Worm (Caenorhabditis elegans): ENCODE measurements around the gene E01G6.1.

Gene E01G6.1

ce11 chrX:12222723-12223122, 38.0 kb upstream of the E01G6.1 start:
- TF ChIP-seq lsy-2 (tag; optimal IDR thresholded peaks at IDR 0.05) = no peak
- TF ChIP-seq tbx-8 (GFP tag; optimal IDR thresholded peaks at IDR 0.05) = no peak
- no peak for TF ChIP-seq lin-13 (tag; optimal IDR thresholded peaks at IDR 0.05)
- TF ChIP-seq elt-1 (tag; optimal IDR thresholded peaks at IDR 0.05; ENCODE audit: borderline replicate concordance, insufficient read depth) = no peak
- no peak for TF ChIP-seq mls-2 (tag; optimal IDR thresholded peaks at IDR 0.05)
- TF ChIP-seq elt-3 (tag; optimal IDR thresholded peaks at IDR 0.05) = no peak
- TF ChIP-seq drap-1 (GFP tag; optimal IDR thresholded peaks at IDR 0.05) = no peak
- TF ChIP-seq unc-62 (GFP tag; optimal IDR thresholded peaks at IDR 0.05) = no peak
- TF ChIP-seq hlh-1 (tag; optimal IDR thresholded peaks at IDR 0.05) = no peak
- TF ChIP-seq sptf-1 (tag; optimal IDR thresholded peaks at IDR 0.05) = no peak
- no peak for TF ChIP-seq ceh-83 (GFP tag; optimal IDR thresholded peaks at IDR 0.05)
- TF ChIP-seq nhr-28 (tag; optimal IDR thresholded peaks at IDR 0.05) = no peak
- no peak for TF ChIP-seq mep-1 (tag; optimal IDR thresholded peaks at IDR 0.05)
- no peak for TF ChIP-seq blmp-1 (tag; optimal IDR thresholded peaks at IDR 0.05)
- no peak for TF ChIP-seq sem-2 (GFP tag; optimal IDR thresholded peaks at IDR 0.05)

- TF ChIP-seq mls-2 (tag; optimal IDR thresholded peaks at IDR 0.05) = no peak
- no peak for TF ChIP-seq flh-1 (GFP tag; optimal IDR thresholded peaks at IDR 0.05)
- TF ChIP-seq unc-62 (GFP tag; optimal IDR thresholded peaks at IDR 0.05) = no peak
These were observed 34.7 kb upstream of the E01G6.1 start, which contains the start of gene cest-9.1 for ce11 chrX:12225970-12226369. TSS of gene cest-9.1 (plus strand) at chrX:12226182.

ce11 chrX:12227130-12227529, 33.6 kb upstream of the E01G6.1 start:
- TF ChIP-seq drap-1 (GFP tag; optimal IDR thresholded peaks at IDR 0.05) (no peak), blmp-1 (tag; optimal IDR thresholded peaks at IDR 0.05) (no peak), unc-39 (tag; optimal IDR thresholded peaks at IDR 0.05) (no peak), nhr-2 (tag; optimal IDR thresholded peaks at IDR 0.05) (no peak), unc-120 (tag; optimal IDR thresholded peaks at IDR 0.05; ENCODE audit: poor library complexity, severe bottlenecking) (no peak), pha-4 (tag; optimal IDR thresholded peaks at IDR 0.05) (no peak), elt-3 (tag; optimal IDR thresholded peaks at IDR 0.05) (no peak), cnd-1 (tag; optimal IDR thresholded peaks at IDR 0.05) (no peak), flh-1 (GFP tag; optimal IDR thresholded peaks at IDR 0.05) (no peak), mep-1 (tag; optimal IDR thresholded peaks at IDR 0.05) (no peak), tbx-8 (GFP tag; optimal IDR thresholded peaks at IDR 0.05) (no peak)

DNA sequence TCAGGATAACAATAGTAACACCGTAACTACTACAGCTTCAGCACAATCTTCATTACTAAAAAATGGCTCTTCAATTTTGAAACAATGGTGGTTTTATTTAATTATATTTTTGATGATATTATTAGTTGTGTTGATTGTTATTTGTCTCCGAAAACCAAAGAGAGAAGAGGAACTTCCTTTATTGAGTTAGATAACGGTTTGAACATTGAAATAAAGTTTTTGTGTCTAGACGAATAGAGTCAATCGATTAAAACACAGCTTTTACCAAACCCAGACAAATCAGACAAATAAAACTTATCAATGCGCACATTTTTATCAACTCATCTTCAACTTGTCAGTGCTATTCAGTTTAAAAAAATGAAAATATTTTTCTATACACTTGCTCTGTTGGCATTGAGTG, 31.0 kb upstream of the E01G6.1 start, which contains the start of gene cest-7:
Gene cest-7, plus strand, starts transcription at position 301 of the 400 bp plus-strand sequence.
- TF ChIP-seq nhr-28 (tag; optimal IDR thresholded peaks at IDR 0.05) = no peak
- TF ChIP-seq hlh-1 (tag; optimal IDR thresholded peaks at IDR 0.05) = no peak
- TF ChIP-seq lsy-2 (tag; optimal IDR thresholded peaks at IDR 0.05) = no peak
- no peak for TF ChIP-seq M03D4.4 (tag; optimal IDR thresholded peaks at IDR 0.05)
- TF ChIP-seq mab-5 (tag; optimal IDR thresholded peaks at IDR 0.05) = no peak
- TF ChIP-seq mls-2 (tag; optimal IDR thresholded peaks at IDR 0.05) = no peak
- TF ChIP-seq unc-62 (GFP tag; optimal IDR thresholded peaks at IDR 0.05) = no peak
- TF ChIP-seq drap-1 (GFP tag; optimal IDR thresholded peaks at IDR 0.05) = no peak
- TF ChIP-seq nhr-76 (tag; optimal IDR thresholded peaks at IDR 0.05) = no peak
- no peak for TF ChIP-seq sptf-1 (tag; optimal IDR thresholded peaks at IDR 0.05)
- TF ChIP-seq blmp-1 (tag; optimal IDR thresholded peaks at IDR 0.05) = no peak
- no peak for TF ChIP-seq ceh-43 (GFP tag; optimal IDR thresholded peaks at IDR 0.05)
- no peak for TF ChIP-seq snpc-4 (tag; optimal IDR thresholded peaks at IDR 0.05)
- TF ChIP-seq pha-4 (tag; optimal IDR thresholded peaks at IDR 0.05) = no peak
- TF ChIP-seq unc-120 (tag; optimal IDR thresholded peaks at IDR 0.05; ENCODE audit: poor library complexity, severe bottlenecking) = no peak

- no peak for TF ChIP-seq drap-1 (GFP tag; optimal IDR thresholded peaks at IDR 0.05)
- no peak for TF ChIP-seq ztf-11 (tag; optimal IDR thresholded peaks at IDR 0.05)
- no peak for TF ChIP-seq snpc-4 (tag; optimal IDR thresholded peaks at IDR 0.05)
- no peak for TF ChIP-seq cnd-1 (tag; optimal IDR thresholded peaks at IDR 0.05)
These were observed 30.3 kb upstream of the E01G6.1 start for ce11 chrX:12230357-12230756.

- TF ChIP-seq lin-32 (GFP tag; optimal IDR thresholded peaks at IDR 0.05) (no peak), hlh-1 (tag; optimal IDR thresholded peaks at IDR 0.05) (no peak), zip-8 (tag; optimal IDR thresholded peaks at IDR 0.05) (no peak), flh-1 (GFP tag; optimal IDR thresholded peaks at IDR 0.05) (no peak), nhr-2 (tag; optimal IDR thresholded peaks at IDR 0.05) (no peak), unc-120 (tag; optimal IDR thresholded peaks at IDR 0.05; ENCODE audit: poor library complexity, severe bottlenecking) (no peak), unc-62 (GFP tag; optimal IDR thresholded peaks at IDR 0.05) (no peak), nhr-76 (tag; optimal IDR thresholded peaks at IDR 0.05) (no peak), cnd-1 (tag; optimal IDR thresholded peaks at IDR 0.05) (no peak)
These were observed 26.3 kb upstream of the E01G6.1 start for ce11 chrX:12234424-12234823.
